Worm (Caenorhabditis elegans): Measurements from ENCODE around the gene F28E10.1.

F28E10.1 gene

ce11 chrIV:4538672-4539071 is 30.0 kb upstream of the F28E10.1 start (continued):
- no peak for TF ChIP-seq ZK185.1 (tag; optimal IDR thresholded peaks at IDR 0.05; ENCODE audit: poor library complexity, severe bottlenecking)
- no peak for TF ChIP-seq B0019.2 (GFP tag; conservative IDR thresholded peaks at IDR 0.05)
- TF ChIP-seq ets-4 (GFP tag; optimal IDR thresholded peaks at IDR 0.05), result no peak
- no peak for TF ChIP-seq madf-10 (tag; optimal IDR thresholded peaks at IDR 0.05)
- no peak for TF ChIP-seq dpff-1 (tag; optimal IDR thresholded peaks at IDR 0.05)
- 0 out of 2 replicates have a peak, but pooled peaks have one; percentile 36 for TF ChIP-seq rcor-1 (GFP tag; IDR thresholded peaks at IDR 0.05)
- TF ChIP-seq lin-35 (GFP tag; optimal IDR thresholded peaks at IDR 0.05), result no peak
- TF ChIP-seq Y53F4B.3 (GFP tag; IDR thresholded peaks at IDR 0.05), result no peak
- TF ChIP-seq dox-1 (GFP tag; IDR thresholded peaks at IDR 0.05), result 0 out of 2 replicates have a peak, but pooled peaks have one; percentile 35
- no peak for TF ChIP-seq fkh-3 (tag; optimal IDR thresholded peaks at IDR 0.05)
- no peak for TF ChIP-seq akir-1 (GFP tag; optimal IDR thresholded peaks at IDR 0.05)
- no peak for TF ChIP-seq ccch-3 (GFP tag; optimal IDR thresholded peaks at IDR 0.05)
- no peak for TF ChIP-seq hlh-26 (GFP tag; conservative IDR thresholded peaks at IDR 0.05)
- TF ChIP-seq pbrm-1 (GFP tag; IDR thresholded peaks at IDR 0.05), result no peak
- no peak for TF ChIP-seq egl-18 (GFP tag; IDR thresholded peaks at IDR 0.05)
- peak; percentile 7 for TF ChIP-seq F23B12.7 (tag; optimal IDR thresholded peaks at IDR 0.05; ENCODE audit: insufficient read depth)
- peak; percentile 70; the same call in 1 of the 2 replicates for TF ChIP-seq lin-26 (GFP tag; IDR thresholded peaks at IDR 0.05)
- no peak for TF ChIP-seq F57C9.4 (tag; optimal IDR thresholded peaks at IDR 0.05)
- no peak for TF ChIP-seq ztf-22 (GFP tag; optimal IDR thresholded peaks at IDR 0.05)
- no peak for TF ChIP-seq let-526 (GFP tag; IDR thresholded peaks at IDR 0.05)
- peak; percentile 42 for TF ChIP-seq lsl-1 (GFP tag; optimal IDR thresholded peaks at IDR 0.05)
- TF ChIP-seq F33H1.4 (GFP tag; IDR thresholded peaks at IDR 0.05), result peak; percentile 18; the same call in 1 of the 2 replicates
- no peak for TF ChIP-seq K12H6.12 (tag; optimal IDR thresholded peaks at IDR 0.05)
- TF ChIP-seq cebp-1 (GFP tag; IDR thresholded peaks at IDR 0.05), result no peak
- no peak for TF ChIP-seq cebp-1 (tag; optimal IDR thresholded peaks at IDR 0.05)
- TF ChIP-seq hlh-12 (tag; optimal IDR thresholded peaks at IDR 0.05), result no peak
- no peak for TF ChIP-seq gei-17 (GFP tag; optimal IDR thresholded peaks at IDR 0.05)
- TF ChIP-seq aptf-2 (GFP tag; conservative IDR thresholded peaks at IDR 0.05), result no peak
- TF ChIP-seq let-607 (tag; optimal IDR thresholded peaks at IDR 0.05), result no peak
- no peak for TF ChIP-seq attf-6 (GFP tag; IDR thresholded peaks at IDR 0.05)
- no peak for TF ChIP-seq sdz-38 (tag; optimal IDR thresholded peaks at IDR 0.05)
- TF ChIP-seq somi-1 (GFP tag; optimal IDR thresholded peaks at IDR 0.05), result no peak
- no peak for TF ChIP-seq nhr-120 (GFP tag; IDR thresholded peaks at IDR 0.05)
- TF ChIP-seq Y79H2A.3 (GFP tag; conservative IDR thresholded peaks at IDR 0.05), result no peak
- no peak for TF ChIP-seq Y67H2A.10 (GFP tag; conservative IDR thresholded peaks at IDR 0.05)
- TF ChIP-seq B0261.1 (tag; optimal IDR thresholded peaks at IDR 0.05), result peak; percentile 51
- no peak for TF ChIP-seq unc-130 (GFP tag; optimal IDR thresholded peaks at IDR 0.05)
- 0 out of 2 replicates have a peak, but pooled peaks have one; percentile 41 for TF ChIP-seq ztf-28 (GFP tag; IDR thresholded peaks at IDR 0.05)
- no peak for TF ChIP-seq hsf-1 (GFP tag; IDR thresholded peaks at IDR 0.05)
- no peak for TF ChIP-seq efl-1 (GFP tag; optimal IDR thresholded peaks at IDR 0.05)
- no peak for TF ChIP-seq cebp-2 (GFP tag; IDR thresholded peaks at IDR 0.05)
- TF ChIP-seq athp-1 (tag; optimal IDR thresholded peaks at IDR 0.05), result no peak
- peak; percentile 36; the same call in 1 of the 2 replicates for TF ChIP-seq mcd-1 (GFP tag; IDR thresholded peaks at IDR 0.05)
- TF ChIP-seq sptf-2 (GFP tag; optimal IDR thresholded peaks at IDR 0.05), result no peak
- no peak for TF ChIP-seq zim-3 (tag; optimal IDR thresholded peaks at IDR 0.05)
- no peak for TF ChIP-seq aptf-3 (GFP tag; IDR thresholded peaks at IDR 0.05)
- no peak for TF ChIP-seq nfya-1 (tag; optimal IDR thresholded peaks at IDR 0.05; ENCODE audit: borderline replicate concordance, insufficient read depth)
- TF ChIP-seq ceh-40 (GFP tag; IDR thresholded peaks at IDR 0.05), result no peak
- TF ChIP-seq ceh-27 (GFP tag; optimal IDR thresholded peaks at IDR 0.05), result no peak

All from whole organism, young adult.